Fruit fly (Drosophila melanogaster) whole organism, pupa: ENCODE results near the gene Pdfr.

Source experiments
- CG15710 ChIP-seq: fragments of 200-800 bp; sonication (Bioruptor generic); optimal IDR thresholded peaks from 2 replicates; lab custom pipeline; 2018; ENCODE audit warnings: missing biosample characterization, mild to moderate bottlenecking, missing genetic modification characterization, moderate library complexity
- CG34367 ChIP-seq: fragments of 200-800 bp; sonication (Bioruptor generic); optimal IDR thresholded peaks from 2 replicates; lab custom pipeline; 2018; ENCODE audit warnings: missing biosample characterization, mild to moderate bottlenecking, missing genetic modification characterization
- CG8301 ChIP-seq: fragments of 200-800 bp; sonication (Bioruptor generic); optimal IDR thresholded peaks from 2 replicates; lab custom pipeline; 2018; ENCODE audit warnings: missing biosample characterization, mild to moderate bottlenecking, missing genetic modification characterization
- EcR ChIP-seq: fragments of 200-800 bp; sonication (Bioruptor generic); optimal IDR thresholded peaks from 3 replicates; lab custom pipeline; 2019; ENCODE audit warnings: missing biosample characterization, missing genetic modification characterization, mild to moderate bottlenecking, moderate library complexity, missing genetic modification reagents
- Ets98B ChIP-seq: fragments of 200-800 bp; sonication (Bioruptor generic); IDR thresholded peaks from 2 replicates; pipeline ENCODE4 v1.3.6; 2022; ENCODE audit warnings: missing biosample characterization, missing genetic modification characterization
- Snoo ChIP-seq: fragments of 200-800 bp; sonication (Bioruptor generic); optimal IDR thresholded peaks from 3 replicates; lab custom pipeline; 2017; ENCODE audit warnings: missing biosample characterization, mild to moderate bottlenecking, missing genetic modification characterization, inconsistent platforms
- gl ChIP-seq: fragments of 200-800 bp; sonication (Bioruptor generic); optimal IDR thresholded peaks from 2 replicates; lab custom pipeline; 2018; ENCODE audit warnings: missing biosample characterization, mild to moderate bottlenecking, missing genetic modification characterization

DNA sequence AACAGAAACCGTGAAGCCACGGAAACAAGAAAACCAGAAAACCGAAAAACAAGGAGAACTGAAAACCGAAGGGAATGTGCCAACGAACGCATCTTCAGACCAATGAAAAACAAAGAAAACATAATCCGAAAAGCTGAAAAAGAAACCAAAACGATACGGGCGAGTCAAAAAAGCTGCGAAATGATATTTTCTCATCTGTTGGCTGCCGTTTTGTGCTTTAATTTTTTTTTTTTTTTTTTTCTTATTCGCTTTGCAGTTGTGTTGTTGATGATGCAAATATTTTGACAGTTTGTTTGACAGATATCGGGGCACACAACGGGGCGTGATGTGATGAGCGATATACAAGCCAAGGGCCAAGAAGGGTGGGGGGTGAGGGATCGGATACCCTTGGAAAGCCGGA lies 9.5 kb upstream of the Pdfr start:
- TF ChIP-seq Snoo (tag; lab: Kevin White, UChicago), result no peak
- TF ChIP-seq Ets98B (GFP tag; lab: Robert Waterston, UW), result no peak
- no peak for TF ChIP-seq CG15710 (tag; lab: Kevin White, UChicago)
- TF ChIP-seq CG8301 (tag; lab: Kevin White, UChicago), result no peak
- no peak for TF ChIP-seq EcR (GFP tag; lab: Kevin White, UChicago)
- TF ChIP-seq gl, result no peak
- TF ChIP-seq CG34367, result no peak
